Worm (Caenorhabditis elegans) whole organism, young adult: ENCODE measurements around the gene trap-4.
"Not testable (repeated sequence)": the region's sequence is repeated elsewhere in the genome, so short reads cannot be mapped to it uniquely, and the experiment has no call there.

Experiments
- ceh-40 ChIP-seq: fragments of 200-800 bp; sonication (Bioruptor generic); IDR thresholded peaks from 2 replicates; pipeline ENCODE4 v1.3.6; 2022; ENCODE audit warnings: missing genetic modification characterization, missing compliant biosample characterization
- let-607 ChIP-seq, 2 experiments: fragments of 200-800 bp in 1 of 2; sonication (Bioruptor generic) in 1 of 2; sonication (generic microtip) in 1 of 2; optimal IDR thresholded peaks; 2 replicates each; lab custom pipeline; 2016 to 2018; ENCODE audit warnings: mild to moderate bottlenecking in 2 of 2, missing compliant biosample characterization in 2 of 2, missing genetic modification characterization in 2 of 2, moderate library complexity in 2 of 2, missing genotype in 1 of 2
- lir-1 ChIP-seq: fragments of 200-800 bp; sonication (Bioruptor generic); conservative IDR thresholded peaks from 2 replicates; pipeline ENCODE4 v1.3.6; 2022; ENCODE audit warnings: missing genetic modification reagents, missing genetic modification characterization, missing compliant biosample characterization

DNA sequence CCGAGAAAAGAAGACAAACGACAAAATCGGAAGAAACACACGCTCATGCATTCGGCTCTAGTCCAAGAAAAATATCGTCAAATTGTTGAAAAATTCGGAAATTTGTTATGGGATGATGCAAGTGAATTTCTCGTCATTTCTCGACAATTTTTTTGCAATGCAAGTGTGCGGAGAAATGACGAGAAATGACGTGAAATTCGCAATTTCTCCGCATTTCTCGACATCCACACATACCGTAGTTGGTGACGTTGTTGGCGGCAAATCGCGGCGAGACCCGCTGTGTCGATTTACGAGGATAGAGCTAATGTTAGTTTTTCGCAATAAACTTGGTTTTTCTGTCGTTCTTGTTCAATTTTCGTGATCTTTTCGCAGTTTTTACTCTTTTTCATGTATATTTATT is 18.7 kb downstream of the trap-4 start:
- not testable (repeated sequence) for TF ChIP-seq ceh-40 (GFP tag; lab: Robert Waterston, UW); lir-1 (GFP tag; lab: Robert Waterston, UW); let-607 (tag; optimal IDR thresholded peaks at IDR 0.05; lab: Kevin White, UChicago)
